Worm (Caenorhabditis elegans) whole organism, L2 larva: ENCODE results near the gene C28G1.10.

Source experiments
- aly-2 ChIP-seq: fragments of 150-350 bp; optimal IDR thresholded peaks from 2 replicates; lab custom pipeline; 2014; ENCODE audit warnings: missing biosample characterization, missing genetic modification characterization
- blmp-1 ChIP-seq: sonication (generic microtip); optimal IDR thresholded peaks from 2 replicates; lab custom pipeline; 2017; ENCODE audit warnings: missing genetic modification characterization, mild to moderate bottlenecking, missing compliant biosample characterization, antibody characterized with exemption, moderate library complexity; ENCODE audit not compliant: insufficient read depth
- fos-1 ChIP-seq: fragments of 150-350 bp; optimal IDR thresholded peaks from 2 replicates; lab custom pipeline; 2014; ENCODE audit warnings: missing biosample characterization, missing genetic modification characterization
- nhr-77 ChIP-seq: fragments of 150-350 bp; optimal IDR thresholded peaks from 2 replicates; lab custom pipeline; 2014; ENCODE audit warnings: missing biosample characterization, missing genetic modification characterization
- snpc-4 ChIP-seq: fragments of 150-350 bp; optimal IDR thresholded peaks from 2 replicates; lab custom pipeline; 2014; ENCODE audit warnings: missing biosample characterization, missing genetic modification characterization

- TF ChIP-seq nhr-77 (no peak), aly-2 (no peak), snpc-4 (tag; lab: Kevin White, UChicago) (no peak), blmp-1 (tag; lab: Kevin White, UChicago) (no peak), fos-1 (tag; lab: Kevin White, UChicago) (no peak)
These were observed 46.6 kb upstream of the C28G1.10 start for ce11 chrX:8800355-8800754.
